Worm (Caenorhabditis elegans) whole organism, L4 larva: Measurements from ENCODE around the gene C02D5.4.

Experiments
- F37D6.2 ChIP-seq: sonication (generic microtip); optimal IDR thresholded peaks from 2 replicates; lab custom pipeline; 2016; ENCODE audit warnings: mild to moderate bottlenecking, missing genetic modification characterization, missing compliant biosample characterization
- ama-1 ChIP-seq: fragments of 150-350 bp; optimal IDR thresholded peaks from 2 replicates; lab custom pipeline; 2014; ENCODE audit warnings: inconsistent platforms, mixed read lengths
- ceh-20 ChIP-seq: fragments of 200-800 bp; sonication (Bioruptor generic); IDR thresholded peaks from 2 replicates; pipeline ENCODE4 v1.3.6; 2022; ENCODE audit warnings: missing genetic modification reagents, missing genetic modification characterization, missing compliant biosample characterization
- nhr-10 ChIP-seq: fragments of 150-350 bp; optimal IDR thresholded peaks from 2 replicates; lab custom pipeline; 2014; ENCODE audit warnings: missing biosample characterization, missing genetic modification characterization
- nhr-77 ChIP-seq: fragments of 150-350 bp; optimal IDR thresholded peaks from 2 replicates; lab custom pipeline; 2014; ENCODE audit warnings: missing biosample characterization, missing genetic modification characterization
- vab-7 ChIP-seq: fragments of 200-800 bp; sonication (Bioruptor generic); IDR thresholded peaks from 2 replicates; pipeline ENCODE4 v1.3.6; 2022; ENCODE audit warnings: missing genetic modification reagents, missing genetic modification characterization, missing compliant biosample characterization

DNA sequence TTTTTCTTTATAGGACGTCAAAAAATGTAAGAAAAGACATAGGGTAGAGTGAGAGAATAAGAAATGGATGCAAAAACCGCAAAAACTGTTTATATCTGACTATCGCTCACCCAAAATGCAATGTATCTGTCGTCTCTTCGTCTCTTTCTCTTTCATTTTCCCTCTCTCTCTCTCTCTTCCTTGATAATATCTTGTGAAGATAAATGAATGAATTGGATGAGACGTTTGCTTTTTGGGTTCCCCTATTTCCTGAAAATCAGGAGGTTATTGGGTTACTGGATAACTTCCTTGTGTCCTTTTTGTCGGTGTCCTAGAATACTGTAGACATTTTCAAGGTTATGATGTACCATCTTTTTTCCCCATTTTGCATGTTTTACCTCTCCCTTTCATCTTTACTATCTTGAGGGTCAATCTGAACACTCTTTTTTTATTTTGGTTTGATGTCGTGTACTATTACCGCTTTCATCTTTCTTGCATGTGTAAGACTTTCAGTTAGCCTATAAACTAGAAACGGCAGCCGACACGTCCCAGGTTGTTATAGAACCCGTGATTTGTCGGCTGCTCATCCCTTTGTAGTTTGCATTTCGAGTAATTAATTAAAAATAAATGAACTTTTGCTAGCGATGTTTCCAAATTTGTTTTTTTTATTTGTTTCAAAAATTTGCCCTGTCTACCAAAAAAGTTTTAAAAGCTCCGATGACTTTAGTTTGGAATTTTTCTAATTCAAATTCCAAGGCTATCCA, 23.6 kb downstream of the C02D5.4 start:
- no peak for TF ChIP-seq nhr-77 (tag; lab: Kevin White, UChicago)
- TF ChIP-seq ceh-20 (GFP tag; lab: Robert Waterston, UW) = no peak
- TF ChIP-seq vab-7 (GFP tag; lab: Robert Waterston, UW) = no peak
- TF ChIP-seq ama-1 (lab: Kevin White, UChicago) = no peak
- no peak for TF ChIP-seq F37D6.2 (tag; lab: Kevin White, UChicago)
- TF ChIP-seq nhr-10 = no peak
